Fruit fly (Drosophila melanogaster): ENCODE results near the gene Esp.

The Esp gene

DNA sequence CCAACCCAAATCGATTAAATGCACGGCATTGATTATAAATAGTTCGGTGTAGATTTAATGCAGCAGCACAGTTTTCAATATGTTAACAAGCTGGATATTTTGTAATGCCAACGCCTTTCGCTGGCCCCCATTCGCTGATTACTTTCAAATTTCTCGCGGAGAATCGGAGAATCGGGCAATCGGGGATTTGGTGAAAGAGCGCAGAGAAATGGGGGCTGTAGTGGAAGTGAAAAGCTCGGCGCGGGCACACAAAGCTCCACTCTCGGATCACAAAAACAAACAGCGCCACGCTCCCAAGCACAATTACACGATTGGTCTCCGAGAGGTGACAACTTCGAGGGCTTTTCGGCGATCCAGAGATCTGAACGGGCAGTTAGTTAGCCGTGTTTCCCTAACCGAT is at the start of gene Esp:
Gene Esp (plus strand): TSS at position 301 of the 400 bp plus-strand sequence.
- TF ChIP-seq Crg-1 (GFP tag; optimal IDR thresholded peaks at IDR 0.05) (no peak), pad (GFP tag; optimal IDR thresholded peaks at IDR 0.05) (no peak), CG12768 (GFP tag; optimal IDR thresholded peaks at IDR 0.05) (no peak), Hr96 (GFP tag; optimal IDR thresholded peaks at IDR 0.05) (no peak), Clk (GFP tag; optimal IDR thresholded peaks at IDR 0.05) (no peak), toe (GFP tag; optimal IDR thresholded peaks at IDR 0.05) (no peak), bab1 (GFP tag; optimal IDR thresholded peaks at IDR 0.05) (no peak), cnc (optimal IDR thresholded peaks at IDR 0.05) (no peak), kay (GFP tag; ENCODE audit: borderline replicate concordance) (no peak)

DNA sequence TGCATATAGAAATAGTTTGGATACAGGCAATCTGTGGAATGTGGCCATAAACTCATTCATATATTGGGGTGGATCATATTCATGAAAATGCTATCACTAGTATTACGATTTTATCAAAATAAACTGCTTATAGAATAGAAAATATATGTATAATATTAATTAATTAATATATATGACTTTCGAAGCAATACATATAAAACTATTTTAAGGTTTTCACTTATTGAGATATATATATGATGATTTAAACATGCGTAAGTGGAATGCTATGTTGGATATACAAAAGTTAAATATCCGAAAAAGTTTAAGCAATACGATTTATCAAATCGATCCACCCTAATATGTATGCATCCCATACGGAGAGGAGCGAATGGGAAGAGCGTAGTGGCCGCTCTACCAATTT is 43.1 kb upstream of the Esp start:
- TF ChIP-seq CG7101 (tag; optimal IDR thresholded peaks at IDR 0.05) = peak; percentile 36
- TF ChIP-seq CG33017 (tag; optimal IDR thresholded peaks at IDR 0.05) = peak; percentile 5
- no peak for TF ChIP-seq CG11617 (GFP tag; optimal IDR thresholded peaks at IDR 0.05)

DNA sequence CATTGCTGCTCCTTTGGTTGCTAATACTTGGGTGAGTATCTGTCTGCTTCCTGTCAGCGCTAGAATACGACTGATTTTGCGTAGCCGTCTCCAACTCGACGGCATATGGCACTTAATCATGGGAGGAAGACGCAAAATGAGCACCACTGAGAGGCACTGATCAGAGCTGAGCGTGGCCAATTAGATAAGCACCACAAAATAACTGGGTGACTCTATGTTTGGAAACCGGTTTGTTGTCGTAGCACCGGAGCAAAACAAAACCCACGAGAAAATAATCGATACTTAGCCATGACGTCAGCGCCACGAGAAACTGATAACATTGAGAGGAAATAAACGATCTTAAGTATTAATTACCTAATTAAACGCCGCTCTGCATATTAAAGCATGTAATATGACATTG is 42.2 kb upstream of the Esp start, which contains the start of gene Ude:
Gene Ude (minus strand): TSS at position 166 of the 400 bp plus-strand sequence.
- TF ChIP-seq Mnt (GFP tag; optimal IDR thresholded peaks at IDR 0.05) (peak; percentile 14), ovo (GFP tag; optimal IDR thresholded peaks at IDR 0.05) (no peak)

DNA sequence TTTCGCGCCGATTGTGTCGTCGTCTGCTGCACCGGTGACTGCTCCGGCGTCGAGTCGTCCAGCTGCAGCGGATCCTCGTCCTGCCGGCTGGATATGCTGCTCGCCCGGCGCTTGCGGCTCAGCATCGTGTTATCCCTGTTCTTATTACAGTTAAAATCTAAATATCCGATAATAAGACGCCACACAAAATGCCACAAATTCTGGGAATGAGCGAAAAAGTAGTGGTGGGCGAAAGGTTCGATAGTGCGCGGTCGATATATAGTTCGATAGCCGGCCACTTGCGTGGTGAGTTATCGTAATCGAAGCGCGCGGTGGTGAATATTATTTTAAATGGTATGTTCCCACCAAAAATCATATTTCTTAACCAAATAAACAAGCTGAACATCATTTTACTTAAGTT is 36.7 kb upstream of the Esp start, which contains the start of gene polybromo:
Gene polybromo (minus strand): TSS at position 212 of the 400 bp plus-strand sequence.
- TF ChIP-seq CG1620 (GFP tag; optimal IDR thresholded peaks at IDR 0.05) = no peak
- peak; percentile 33 for TF ChIP-seq bab1 (GFP tag; optimal IDR thresholded peaks at IDR 0.05)
- TF ChIP-seq kay (GFP tag; ENCODE audit: borderline replicate concordance) = peak; percentile 15

DNA sequence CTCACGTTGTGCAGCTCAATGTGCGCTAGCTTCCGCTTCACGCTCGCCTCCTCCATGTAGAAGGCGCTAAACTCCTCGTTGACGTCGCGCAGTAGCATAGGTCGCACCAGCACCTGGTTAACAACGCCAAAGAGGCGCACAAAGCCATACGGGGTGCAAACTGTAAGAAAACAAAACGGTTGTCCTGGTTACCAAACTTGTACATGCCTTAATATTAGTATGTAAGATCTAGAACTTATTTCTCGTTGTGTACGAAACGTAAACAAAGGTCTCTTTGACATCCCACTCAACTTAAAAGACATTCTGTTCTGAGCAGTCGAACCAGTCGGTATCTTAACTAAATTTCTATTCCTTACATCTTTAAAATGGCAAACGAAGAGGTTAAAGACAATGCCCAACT is 34.4 kb upstream of the Esp start, which contains the start of gene CG6980:
Gene CG6980 (plus strand): TSS at position 301 of the 400 bp plus-strand sequence.
- no peak for TF ChIP-seq CG5204 (GFP tag; optimal IDR thresholded peaks at IDR 0.05)
- no peak for TF ChIP-seq bab1 (GFP tag; optimal IDR thresholded peaks at IDR 0.05)

DNA sequence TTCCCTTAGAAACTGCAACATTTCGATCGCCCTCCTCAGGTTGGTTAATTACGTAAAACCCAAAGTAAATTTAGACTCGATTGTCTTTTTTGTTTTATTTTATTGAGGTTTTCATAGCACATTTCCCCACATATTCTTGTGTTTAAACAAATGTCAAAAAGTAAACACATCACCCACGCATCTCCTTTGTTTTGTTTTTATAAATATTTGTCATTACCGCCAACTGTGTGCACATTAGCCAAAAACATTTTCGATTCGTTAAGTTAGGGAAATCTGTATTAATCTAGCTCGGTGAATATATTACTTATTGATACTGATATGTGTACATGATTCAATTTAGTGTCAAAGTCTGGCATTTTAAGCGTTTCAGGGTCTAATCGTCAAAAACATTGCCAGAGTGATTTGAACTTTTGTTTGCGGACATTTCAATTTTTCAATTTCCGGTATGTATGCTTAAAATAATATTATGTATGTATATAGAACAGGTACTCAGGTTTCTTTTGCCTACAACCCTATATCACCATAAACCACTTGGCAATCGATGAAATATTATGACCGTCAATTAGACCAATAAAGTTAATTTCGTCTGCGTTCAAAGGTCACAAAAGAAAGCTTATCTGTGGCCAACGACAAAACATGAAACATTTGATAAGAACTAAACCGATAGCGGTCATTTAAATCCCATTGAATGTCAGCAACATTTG is 32.0 kb upstream of the Esp start:
- TF ChIP-seq CG33017 (tag; optimal IDR thresholded peaks at IDR 0.05) (peak; percentile 5), CG1620 (GFP tag; optimal IDR thresholded peaks at IDR 0.05) (no peak), kay (GFP tag; ENCODE audit: borderline replicate concordance) (peak; percentile 81)

DNA sequence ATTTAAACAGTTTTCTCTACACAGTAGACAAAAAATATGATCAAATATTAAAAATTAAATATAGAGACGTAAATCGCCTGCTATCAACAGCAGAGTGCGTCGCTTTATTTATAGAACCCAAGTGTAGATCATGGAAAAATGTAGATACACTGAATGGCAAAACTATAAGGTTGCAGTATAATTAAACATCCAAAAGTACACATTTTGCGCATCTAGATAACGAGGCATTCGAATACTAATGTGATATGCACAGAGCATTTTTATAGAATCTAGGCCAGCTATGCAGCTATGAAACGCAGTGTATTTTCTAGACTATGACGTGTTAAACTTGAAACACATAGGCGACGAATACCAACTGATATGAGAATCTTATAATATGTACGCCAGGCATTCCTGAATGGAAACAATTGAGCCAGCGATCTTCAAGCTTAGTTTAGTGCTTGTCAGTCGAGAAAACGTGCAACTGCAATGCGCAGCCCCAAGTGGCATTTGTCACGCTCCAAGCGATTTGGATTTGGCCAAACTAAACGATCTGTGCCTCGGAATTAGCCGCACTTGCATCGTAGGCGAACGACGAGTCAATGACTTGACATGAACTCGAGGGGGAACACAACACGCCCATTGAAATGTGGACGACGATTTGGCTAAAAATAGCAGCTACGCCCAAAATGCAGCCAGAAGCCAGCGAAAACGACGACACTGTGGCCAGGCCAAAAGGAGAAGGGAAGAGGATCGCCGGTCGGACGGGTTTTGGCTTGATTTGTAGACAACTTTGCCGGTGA is 30.7 kb upstream of the Esp start:
- TF ChIP-seq CG12768 (GFP tag; optimal IDR thresholded peaks at IDR 0.05) (peak; percentile 95), bab1 (GFP tag; optimal IDR thresholded peaks at IDR 0.05) (peak; percentile 79), toe (GFP tag; optimal IDR thresholded peaks at IDR 0.05) (peak; percentile 48), CG14711 (tag; optimal IDR thresholded peaks at IDR 0.05) (peak; percentile 88), CG5204 (GFP tag; optimal IDR thresholded peaks at IDR 0.05) (peak; percentile 81), cnc (optimal IDR thresholded peaks at IDR 0.05) (no peak), pad (GFP tag; optimal IDR thresholded peaks at IDR 0.05) (peak; percentile 70), CG7045 (GFP tag; optimal IDR thresholded peaks at IDR 0.05) (peak; percentile 91), Mnt (GFP tag; optimal IDR thresholded peaks at IDR 0.05) (peak; percentile 64), CG7101 (tag; optimal IDR thresholded peaks at IDR 0.05) (peak; percentile 96), tj (GFP tag; optimal IDR thresholded peaks at IDR 0.05) (peak; percentile 23), CG11617 (GFP tag; optimal IDR thresholded peaks at IDR 0.05) (peak; percentile 76), CG1620 (GFP tag; optimal IDR thresholded peaks at IDR 0.05) (peak; percentile 9), kay (GFP tag; ENCODE audit: borderline replicate concordance) (peak; percentile 94), Crg-1 (GFP tag; optimal IDR thresholded peaks at IDR 0.05) (peak; percentile 78), ovo (GFP tag; optimal IDR thresholded peaks at IDR 0.05) (no peak), CG33017 (tag; optimal IDR thresholded peaks at IDR 0.05) (peak; percentile 97), cic (GFP tag; optimal IDR thresholded peaks at IDR 0.05) (peak; percentile 56), Hr96 (GFP tag; optimal IDR thresholded peaks at IDR 0.05) (peak; percentile 80), Clk (GFP tag; optimal IDR thresholded peaks at IDR 0.05) (peak; percentile 67)

DNA sequence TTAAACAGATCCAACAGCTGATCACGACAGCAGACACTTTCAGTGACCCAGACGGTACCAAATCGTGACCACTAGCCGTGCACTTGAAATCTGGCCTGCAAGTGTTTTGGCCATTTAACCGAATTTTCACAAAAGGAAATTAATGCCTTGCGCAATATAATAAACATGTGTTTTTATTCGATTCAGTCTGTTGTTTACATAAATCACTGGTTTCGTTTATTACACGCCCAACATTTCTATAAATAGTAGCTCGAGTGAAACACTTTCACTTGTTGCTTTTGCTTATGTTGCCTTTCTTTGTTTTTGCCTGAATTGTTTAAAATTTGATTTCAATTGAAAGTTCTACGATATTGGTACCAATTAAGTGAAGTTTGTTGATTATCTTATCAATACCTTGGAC is 29.3 kb upstream of the Esp start:
- TF ChIP-seq Mnt (GFP tag; optimal IDR thresholded peaks at IDR 0.05) (no peak), kay (GFP tag; ENCODE audit: borderline replicate concordance) (no peak), CG7101 (tag; optimal IDR thresholded peaks at IDR 0.05) (no peak), Hr96 (GFP tag; optimal IDR thresholded peaks at IDR 0.05) (no peak), bab1 (GFP tag; optimal IDR thresholded peaks at IDR 0.05) (no peak), CG11617 (GFP tag; optimal IDR thresholded peaks at IDR 0.05) (no peak), CG7045 (GFP tag; optimal IDR thresholded peaks at IDR 0.05) (no peak), CG5204 (GFP tag; optimal IDR thresholded peaks at IDR 0.05) (no peak), pad (GFP tag; optimal IDR thresholded peaks at IDR 0.05) (no peak), Clk (GFP tag; optimal IDR thresholded peaks at IDR 0.05) (no peak), CG1620 (GFP tag; optimal IDR thresholded peaks at IDR 0.05) (no peak), cic (GFP tag; optimal IDR thresholded peaks at IDR 0.05) (no peak), Crg-1 (GFP tag; optimal IDR thresholded peaks at IDR 0.05) (no peak), CG12768 (GFP tag; optimal IDR thresholded peaks at IDR 0.05) (no peak), tj (GFP tag; optimal IDR thresholded peaks at IDR 0.05) (no peak), toe (GFP tag; optimal IDR thresholded peaks at IDR 0.05) (no peak), CG33017 (tag; optimal IDR thresholded peaks at IDR 0.05) (no peak), cnc (optimal IDR thresholded peaks at IDR 0.05) (no peak), CG14711 (tag; optimal IDR thresholded peaks at IDR 0.05) (no peak), ovo (GFP tag; optimal IDR thresholded peaks at IDR 0.05) (no peak)
